Worm (Caenorhabditis elegans) whole organism, late embryonic: ENCODE measurements around the gene nhr-178.
A peak's percentile ranks its signal among the peaks of the same experiment; 100 is the strongest.

Experiments used
- C38D4.7 ChIP-seq: fragments of 200-800 bp; sonication (Bioruptor generic); optimal IDR thresholded peaks from 2 replicates; lab custom pipeline; 2018; ENCODE audit warnings: mild to moderate bottlenecking, missing genetic modification characterization, moderate library complexity, missing compliant biosample characterization
- ceh-14 ChIP-seq: sonication (generic microtip); optimal IDR thresholded peaks from 2 replicates; lab custom pipeline; 2016; ENCODE audit warnings: missing genotype, missing genetic modification characterization, missing compliant biosample characterization
- ceh-22 ChIP-seq: sonication (generic microtip); optimal IDR thresholded peaks from 2 replicates; lab custom pipeline; 2017; ENCODE audit warnings: missing biosample characterization, missing genetic modification characterization
- ceh-31 ChIP-seq: sonication (generic microtip); optimal IDR thresholded peaks from 2 replicates; lab custom pipeline; 2016; ENCODE audit warnings: missing genetic modification characterization, missing compliant biosample characterization
- ceh-6 ChIP-seq: fragments of 200-800 bp; sonication (Bioruptor generic); optimal IDR thresholded peaks from 2 replicates; lab custom pipeline; 2018; ENCODE audit warnings: mild to moderate bottlenecking, missing genetic modification characterization, missing compliant biosample characterization
- che-1 ChIP-seq: sonication (generic microtip); optimal IDR thresholded peaks from 2 replicates; lab custom pipeline; 2016; ENCODE audit warnings: mild to moderate bottlenecking, missing genetic modification characterization, missing compliant biosample characterization
- dmd-4 ChIP-seq: sonication (generic microtip); optimal IDR thresholded peaks from 2 replicates; lab custom pipeline; 2016; ENCODE audit warnings: borderline replicate concordance, missing genetic modification characterization, missing compliant biosample characterization
- elt-2 ChIP-seq: sonication (generic microtip); optimal IDR thresholded peaks from 2 replicates; lab custom pipeline; 2016; ENCODE audit warnings: missing genetic modification reagents, missing genetic modification characterization, missing compliant biosample characterization
- elt-4 ChIP-seq: sonication (generic microtip); optimal IDR thresholded peaks from 2 replicates; lab custom pipeline; 2016; ENCODE audit warnings: missing genetic modification characterization, missing compliant biosample characterization
- fax-1 ChIP-seq: sonication (generic microtip); optimal IDR thresholded peaks from 2 replicates; lab custom pipeline; 2016; ENCODE audit warnings: missing genotype, missing genetic modification characterization, missing compliant biosample characterization
- hlh-13 ChIP-seq: fragments of 200-800 bp; sonication (Bioruptor generic); optimal IDR thresholded peaks from 2 replicates; lab custom pipeline; 2018; ENCODE audit warnings: mild to moderate bottlenecking, missing genetic modification characterization, missing compliant biosample characterization
- hlh-30 ChIP-seq: sonication (generic microtip); optimal IDR thresholded peaks from 2 replicates; lab custom pipeline; 2017; ENCODE audit warnings: antibody characterized with exemption, missing genetic modification characterization, missing compliant biosample characterization; ENCODE audit not compliant: insufficient read depth
- hlh-6 ChIP-seq: sonication (generic microtip); optimal IDR thresholded peaks from 2 replicates; lab custom pipeline; 2016; ENCODE audit warnings: missing genotype, missing genetic modification characterization, missing compliant biosample characterization
- lim-6 ChIP-seq: sonication (generic microtip); optimal IDR thresholded peaks from 2 replicates; lab custom pipeline; 2016; ENCODE audit warnings: missing genetic modification characterization, missing compliant biosample characterization
- madf-2 ChIP-seq: sonication (generic microtip); optimal IDR thresholded peaks from 2 replicates; lab custom pipeline; 2017; ENCODE audit warnings: missing genetic modification characterization, missing compliant biosample characterization
- mec-3 ChIP-seq: sonication (generic microtip); optimal IDR thresholded peaks from 2 replicates; lab custom pipeline; 2016; ENCODE audit warnings: borderline replicate concordance, missing genetic modification characterization, missing compliant biosample characterization
- nfya-1 ChIP-seq: sonication (generic microtip); optimal IDR thresholded peaks from 2 replicates; lab custom pipeline; 2017; ENCODE audit warnings: missing genetic modification characterization, mild to moderate bottlenecking, missing compliant biosample characterization, antibody characterized with exemption, moderate library complexity
- nhr-232 ChIP-seq: sonication (generic microtip); optimal IDR thresholded peaks from 2 replicates; lab custom pipeline; 2016; ENCODE audit warnings: missing genetic modification characterization, missing compliant biosample characterization
- npax-4 ChIP-seq: sonication (generic microtip); optimal IDR thresholded peaks from 2 replicates; lab custom pipeline; 2016; ENCODE audit warnings: missing genetic modification characterization, missing compliant biosample characterization
- pag-3 ChIP-seq: sonication (generic microtip); optimal IDR thresholded peaks from 2 replicates; lab custom pipeline; 2016; ENCODE audit warnings: missing compliant biosample characterization, missing genetic modification characterization, borderline replicate concordance
- pat-9 ChIP-seq: fragments of 200-800 bp; sonication (Bioruptor generic); optimal IDR thresholded peaks from 2 replicates; lab custom pipeline; 2018; ENCODE audit warnings: mild to moderate bottlenecking, missing genetic modification characterization, moderate library complexity, missing compliant biosample characterization
- pqm-1 ChIP-seq: sonication (generic microtip); optimal IDR thresholded peaks from 2 replicates; lab custom pipeline; 2016; ENCODE audit warnings: missing genetic modification characterization, missing compliant biosample characterization
- ref-2 ChIP-seq: sonication (generic microtip); optimal IDR thresholded peaks from 2 replicates; lab custom pipeline; 2016; ENCODE audit warnings: missing genetic modification characterization, missing compliant biosample characterization
- rnt-1 ChIP-seq: sonication (generic microtip); optimal IDR thresholded peaks from 2 replicates; lab custom pipeline; 2016; ENCODE audit warnings: missing genetic modification characterization, missing compliant biosample characterization
- sox-4 ChIP-seq: sonication (generic microtip); optimal IDR thresholded peaks from 2 replicates; lab custom pipeline; 2017; ENCODE audit warnings: mild to moderate bottlenecking, missing genetic modification characterization, inconsistent platforms, missing compliant biosample characterization
- tbx-2 ChIP-seq: sonication (generic microtip); optimal IDR thresholded peaks from 2 replicates; lab custom pipeline; 2016; ENCODE audit warnings: missing genetic modification characterization, missing compliant biosample characterization
- unc-55 ChIP-seq: sonication (generic microtip); optimal IDR thresholded peaks from 2 replicates; lab custom pipeline; 2017; ENCODE audit warnings: missing biosample characterization, missing genetic modification reagents, missing genetic modification characterization
- unc-86 ChIP-seq: sonication (generic microtip); optimal IDR thresholded peaks from 2 replicates; lab custom pipeline; 2016; ENCODE audit warnings: missing genetic modification characterization, missing compliant biosample characterization
- zip-5 ChIP-seq: sonication (generic microtip); optimal IDR thresholded peaks from 2 replicates; lab custom pipeline; 2016; ENCODE audit warnings: missing genetic modification characterization, missing compliant biosample characterization

nhr-178 gene

ce11 chrV:1577092-1577709 lies 30.6 kb downstream of the nhr-178 start:
- TF ChIP-seq lim-6 (tag; lab: Kevin White, UChicago) (no peak), pat-9 (no peak), sox-4 (tag; lab: Kevin White, UChicago) (no peak), npax-4 (tag; lab: Kevin White, UChicago) (no peak), pag-3 (tag; lab: Kevin White, UChicago) (no peak), unc-86 (tag; lab: Kevin White, UChicago) (no peak), ceh-22 (tag; lab: Kevin White, UChicago) (no peak), mec-3 (tag; lab: Kevin White, UChicago) (no peak), tbx-2 (tag; lab: Kevin White, UChicago) (no peak), elt-2 (tag; lab: Kevin White, UChicago) (no peak)
- TF ChIP-seq, all 69 proteins: peak for 0

DNA sequence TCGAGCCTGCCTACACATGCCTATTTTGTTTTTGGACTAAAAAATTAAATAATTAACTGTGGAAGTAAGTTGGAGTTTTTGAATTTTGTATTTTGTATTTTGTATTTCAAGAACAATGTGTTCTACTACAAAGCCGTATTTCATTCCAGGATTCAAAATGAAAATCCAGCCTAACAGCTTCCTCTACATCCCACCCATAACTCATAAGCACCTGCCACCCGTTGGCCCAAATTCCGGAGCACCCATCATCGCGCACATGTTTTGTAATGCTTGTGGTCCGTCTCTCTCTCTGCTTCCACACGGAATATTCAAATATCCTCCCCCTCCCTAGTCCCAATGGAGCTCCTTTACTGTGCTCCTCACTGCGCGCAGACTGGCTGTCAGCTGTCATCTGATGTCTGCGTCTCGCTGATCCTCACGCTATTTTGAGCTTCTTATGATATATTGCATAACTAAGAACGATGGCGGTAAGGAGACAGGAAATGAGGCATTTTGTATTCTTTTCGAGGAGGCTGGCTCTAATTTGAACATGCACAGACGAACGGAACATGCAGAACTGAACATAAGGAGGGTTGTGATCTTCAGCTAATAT lies 32.2 kb downstream of the nhr-178 start:
- TF ChIP-seq tbx-2 (tag; lab: Kevin White, UChicago) (no peak), rnt-1 (tag; lab: Kevin White, UChicago) (peak; percentile 16), ceh-31 (peak; percentile 6), unc-55 (GFP tag; lab: Kevin White, UChicago) (peak; percentile 92), ceh-14 (tag; lab: Kevin White, UChicago) (no peak), npax-4 (tag; lab: Kevin White, UChicago) (no peak), che-1 (tag; lab: Kevin White, UChicago) (no peak), pag-3 (tag; lab: Kevin White, UChicago) (no peak), hlh-6 (tag; lab: Kevin White, UChicago) (no peak), ref-2 (tag; lab: Kevin White, UChicago) (peak; percentile 21), dmd-4 (tag; lab: Kevin White, UChicago) (peak; percentile 27), hlh-30 (tag; lab: Kevin White, UChicago) (peak; percentile 14), zip-5 (tag; lab: Kevin White, UChicago) (no peak), elt-4 (tag; lab: Kevin White, UChicago) (no peak), madf-2 (tag; lab: Kevin White, UChicago) (no peak), nfya-1 (tag; lab: Kevin White, UChicago) (peak; percentile 21)

DNA sequence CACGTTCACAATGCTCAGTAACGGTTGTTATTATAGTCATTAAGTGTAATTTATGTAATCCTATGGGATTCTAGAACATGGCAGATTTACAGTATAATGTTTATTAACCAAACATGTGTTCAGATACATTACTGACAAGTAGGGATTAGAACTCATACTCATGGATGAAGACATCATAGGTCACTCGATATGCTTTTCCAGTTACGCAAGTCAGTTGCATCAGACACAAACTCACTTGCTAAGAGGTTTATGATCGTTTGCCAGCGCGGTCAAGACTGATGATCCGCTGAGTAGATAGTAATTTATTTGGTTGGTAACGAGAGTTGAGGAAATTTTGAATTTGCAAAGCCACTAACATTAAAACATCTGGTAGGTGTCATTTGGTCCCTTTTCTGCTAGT lies 33.2 kb downstream of the nhr-178 start:
- TF ChIP-seq nhr-232 (no peak), pqm-1 (no peak), fax-1 (no peak), hlh-13 (no peak), C38D4.7 (GFP tag; lab: Kevin White, UChicago) (no peak)
- TF ChIP-seq, all 69 proteins: peak for 0

DNA sequence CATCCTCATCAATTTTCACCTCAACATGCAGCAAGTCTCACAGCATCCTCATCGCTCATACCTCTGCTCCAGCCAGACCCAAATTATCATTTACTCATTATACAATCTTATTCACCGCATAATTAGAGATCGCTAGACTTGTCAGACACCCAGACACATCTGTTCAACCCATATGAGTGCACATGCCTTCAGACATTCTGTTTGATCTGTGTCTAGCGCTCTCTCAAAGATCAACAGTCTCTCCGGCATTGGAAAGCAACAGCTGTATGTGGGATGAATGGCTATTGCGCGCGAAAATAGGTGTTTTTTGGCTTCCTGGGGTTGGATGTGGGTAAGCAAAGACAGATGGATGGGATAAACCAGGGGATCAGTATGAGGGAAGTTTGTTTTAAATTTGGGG lies 35.2 kb downstream of the nhr-178 start:
- TF ChIP-seq pag-3 (tag; lab: Kevin White, UChicago) (no peak), ceh-22 (tag; lab: Kevin White, UChicago) (no peak), dmd-4 (tag; lab: Kevin White, UChicago) (no peak), ceh-6 (GFP tag; lab: Kevin White, UChicago) (no peak), nfya-1 (tag; lab: Kevin White, UChicago) (no peak), lim-6 (tag; lab: Kevin White, UChicago) (no peak), unc-86 (tag; lab: Kevin White, UChicago) (no peak), hlh-30 (tag; lab: Kevin White, UChicago) (peak; percentile 5), ceh-31 (no peak), ref-2 (tag; lab: Kevin White, UChicago) (peak; percentile 17)

ce11 chrV:1570679-1571078 lies 37.1 kb downstream of the nhr-178 start:
- peak; percentile 37 for TF ChIP-seq tbx-2 (tag; lab: Kevin White, UChicago)
- peak; percentile 75 for TF ChIP-seq ref-2 (tag; lab: Kevin White, UChicago)
- TF ChIP-seq unc-55 (GFP tag; lab: Kevin White, UChicago), result peak; percentile 66
- no peak for TF ChIP-seq nfya-1 (tag; lab: Kevin White, UChicago)
- peak; percentile 36 for TF ChIP-seq ceh-31
